Comparison of ENCODE assay signal across 1 fruit fly cellular context in the genomic region with DNA sequence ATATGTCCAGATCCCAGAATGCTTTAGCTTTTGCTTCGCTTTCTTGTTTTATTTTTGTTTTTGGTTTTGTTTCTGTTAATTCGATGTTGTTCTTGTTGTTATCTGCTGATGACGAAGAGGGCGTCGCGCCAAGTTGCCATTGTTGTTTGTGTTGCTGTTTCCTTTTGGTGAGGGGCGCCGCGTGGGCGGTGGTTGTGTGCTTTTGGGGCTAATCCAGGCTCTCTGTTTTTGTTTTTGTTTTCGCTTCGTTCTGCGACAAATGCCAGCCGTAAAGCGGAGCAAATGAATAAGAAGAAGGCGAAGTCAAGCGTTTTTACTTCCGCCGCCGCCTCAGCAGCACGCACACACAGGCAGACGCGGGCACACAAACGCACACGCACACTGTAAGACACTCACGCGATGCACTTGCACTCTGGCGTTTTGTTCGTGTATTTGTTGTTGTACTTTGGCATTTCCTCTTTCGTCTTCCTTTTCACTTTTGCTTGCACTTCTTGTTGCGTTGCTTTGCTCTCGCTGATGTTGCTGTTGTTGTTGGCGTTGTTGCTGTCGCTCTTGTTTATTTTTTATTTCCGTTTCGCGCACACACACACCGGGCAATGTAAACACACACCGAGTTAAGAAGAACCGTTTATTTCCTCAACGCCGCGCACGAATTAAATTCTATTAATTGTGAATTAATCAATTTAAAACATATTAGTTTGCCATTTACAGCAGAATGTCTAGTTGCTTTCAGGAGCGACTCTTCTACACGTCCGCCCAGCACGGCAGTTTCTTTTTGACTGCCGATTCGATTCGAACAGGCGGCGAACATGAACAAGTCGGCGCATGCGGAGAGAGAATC.
A peak's percentile ranks its signal among the peaks of the same experiment; 100 is the strongest.
TF ChIP-seq lines count a peak whose summit lies in the region.

A gene (minus strand): TSS at position 786 of the 841 bp plus-strand sequence.

TF ChIP-seq in whole organism, embryonic, 481 proteins besides CTCF, POLR2A, EP300 and RAD21 (continued from another document and continues in another):
- no peak for TF ChIP-seq vnd (GFP tag; IDR thresholded peaks at IDR 0.05; lab: Robert Waterston, UW; ENCODE audit: partially characterized antibody)
- TF ChIP-seq Adf1 (GFP tag; IDR thresholded peaks at IDR 0.05; lab: Robert Waterston, UW): no peak; the same call in 1 of the 2 replicates
- peak; percentile 22 for TF ChIP-seq CG12391 (tag; optimal IDR thresholded peaks at IDR 0.05; lab: Kevin White, UChicago)
- TF ChIP-seq Sox102F (GFP tag; optimal IDR thresholded peaks at IDR 0.05; lab: Kevin White, UChicago): no peak
- TF ChIP-seq CG2120 (GFP tag; optimal IDR thresholded peaks at IDR 0.05; lab: Kevin White, UChicago): no peak
- peak; percentile 5 for TF ChIP-seq CG3407 (GFP tag; optimal IDR thresholded peaks at IDR 0.05; lab: Kevin White, UChicago)
- no peak for TF ChIP-seq CG1024 (GFP tag; IDR thresholded peaks at IDR 0.05; lab: Robert Waterston, UW)
- no peak for TF ChIP-seq CG11695 (GFP tag; IDR thresholded peaks at IDR 0.05; lab: Robert Waterston, UW)
- peak; percentile 22 for TF ChIP-seq CG11504 (tag; optimal IDR thresholded peaks at IDR 0.05; lab: Kevin White, UChicago)
- TF ChIP-seq Nf-YA (GFP tag; IDR thresholded peaks at IDR 0.05; lab: Robert Waterston, UW): no peak
- peak; percentile 21 for TF ChIP-seq CG4328 (GFP tag; optimal IDR thresholded peaks at IDR 0.05; lab: Kevin White, UChicago)
- TF ChIP-seq CG6791 (GFP tag; IDR thresholded peaks at IDR 0.05; lab: Robert Waterston, UW; ENCODE audit: partially characterized antibody): no peak
- peak in 1 of 2 experiments; percentile 77 for TF ChIP-seq tll (GFP tag; optimal IDR thresholded peaks at IDR 0.05; lab: Kevin White, UChicago)
- TF ChIP-seq CG6683 (GFP tag; optimal IDR thresholded peaks at IDR 0.05; lab: Kevin White, UChicago): no peak
- peak; percentile 18 for TF ChIP-seq CG10267 (tag; optimal IDR thresholded peaks at IDR 0.05; lab: Kevin White, UChicago)
- TF ChIP-seq CG14014 (GFP tag; IDR thresholded peaks at IDR 0.05; lab: Robert Waterston, UW): 0 out of 2 replicates have a peak, but pooled peaks have one; percentile 5
- peak; percentile 14 for TF ChIP-seq CG10431 (GFP tag; optimal IDR thresholded peaks at IDR 0.05; lab: Kevin White, UChicago)
- TF ChIP-seq CG10979 (tag; optimal IDR thresholded peaks at IDR 0.05; lab: Kevin White, UChicago): peak; percentile 4
- 0 out of 2 replicates have a peak, but pooled peaks have one; percentile 23 for TF ChIP-seq crol (GFP tag; IDR thresholded peaks at IDR 0.05; lab: Robert Waterston, UW)
- TF ChIP-seq CG16863 (GFP tag; optimal IDR thresholded peaks at IDR 0.05; lab: Kevin White, UChicago): peak; percentile 16
- TF ChIP-seq oc (tag; optimal IDR thresholded peaks at IDR 0.05; lab: Kevin White, UChicago): peak; percentile 21
- peak; percentile 23; the same call in 1 of the 3 replicates for TF ChIP-seq row (GFP tag; IDR thresholded peaks at IDR 0.05; lab: Robert Waterston, UW)
- no peak for TF ChIP-seq CG3847 (GFP tag; IDR thresholded peaks at IDR 0.05; lab: Robert Waterston, UW)
- no peak for TF ChIP-seq CG9437 (GFP tag; optimal IDR thresholded peaks at IDR 0.05; lab: Kevin White, UChicago)
- TF ChIP-seq jigr1 (GFP tag; IDR thresholded peaks at IDR 0.05; lab: Robert Waterston, UW): no peak
- peak in 1 of 3 experiments; percentile 60 for TF ChIP-seq Stat92E (GFP tag; optimal IDR thresholded peaks at IDR 0.05; lab: Kevin White, UChicago)
- peak; percentile 45 for TF ChIP-seq pfk (GFP tag; optimal IDR thresholded peaks at IDR 0.05; lab: Kevin White, UChicago)
- TF ChIP-seq CG6654 (GFP tag; optimal IDR thresholded peaks at IDR 0.05; lab: Kevin White, UChicago): no peak
- no peak for TF ChIP-seq sug (tag; optimal IDR thresholded peaks at IDR 0.05; lab: Kevin White, UChicago)
- TF ChIP-seq hth (optimal IDR thresholded peaks at IDR 0.05; lab: Kevin White, UChicago): no peak
- TF ChIP-seq CG7357 (GFP tag; IDR thresholded peaks at IDR 0.05; lab: Robert Waterston, UW): no peak
- no peak for TF ChIP-seq CG13424 (tag; optimal IDR thresholded peaks at IDR 0.05; lab: Kevin White, UChicago)
- TF ChIP-seq CG11085 (GFP tag; IDR thresholded peaks at IDR 0.05; lab: Robert Waterston, UW): no peak
- TF ChIP-seq HmgZ (tag; optimal IDR thresholded peaks at IDR 0.05; lab: Kevin White, UChicago): peak; percentile 52
- TF ChIP-seq peb (GFP tag; IDR thresholded peaks at IDR 0.05; lab: Robert Waterston, UW): no peak
- TF ChIP-seq CG13287 (GFP tag; IDR thresholded peaks at IDR 0.05; lab: Robert Waterston, UW; ENCODE audit: partially characterized antibody): peak; percentile 48
- no peak for TF ChIP-seq ftz-f1 (GFP tag; optimal IDR thresholded peaks at IDR 0.05; lab: Kevin White, UChicago)
- no peak for TF ChIP-seq br (optimal IDR thresholded peaks at IDR 0.05; lab: Kevin White, UChicago)
- TF ChIP-seq CG7786 (GFP tag; optimal IDR thresholded peaks at IDR 0.05; lab: Kevin White, UChicago): no peak
- TF ChIP-seq Rfx (GFP tag; IDR thresholded peaks at IDR 0.05; lab: Robert Waterston, UW): peak; percentile 38; the same call in 1 of the 2 replicates
- no peak for TF ChIP-seq wor (GFP tag; IDR thresholded peaks at IDR 0.05; lab: Robert Waterston, UW)
- TF ChIP-seq toy (GFP tag; IDR thresholded peaks at IDR 0.05; lab: Robert Waterston, UW): no peak
- TF ChIP-seq ewg (GFP tag; optimal IDR thresholded peaks at IDR 0.05; lab: Kevin White, UChicago): peak; percentile 93
- TF ChIP-seq Eip74EF (GFP tag; optimal IDR thresholded peaks at IDR 0.05; lab: Kevin White, UChicago): peak in 1 of 2 experiments; percentile 49
- no peak for TF ChIP-seq ase (GFP tag; IDR thresholded peaks at IDR 0.05; lab: Robert Waterston, UW)
- peak; percentile 61 for TF ChIP-seq HLHmδ (GFP tag; optimal IDR thresholded peaks at IDR 0.05; lab: Kevin White, UChicago)
- TF ChIP-seq CG1832 (GFP tag; optimal IDR thresholded peaks at IDR 0.05; lab: Kevin White, UChicago): no peak
- TF ChIP-seq Hr51 (GFP tag; optimal IDR thresholded peaks at IDR 0.05; lab: Kevin White, UChicago): no peak
- no peak for TF ChIP-seq btn (GFP tag; optimal IDR thresholded peaks at IDR 0.05; lab: Kevin White, UChicago)
- TF ChIP-seq CG6272 (GFP tag; IDR thresholded peaks at IDR 0.05; lab: Robert Waterston, UW): no peak
- peak; percentile 30 for TF ChIP-seq CG6765 (GFP tag; optimal IDR thresholded peaks at IDR 0.05; lab: Kevin White, UChicago)
- TF ChIP-seq trem (tag; optimal IDR thresholded peaks at IDR 0.05; lab: Kevin White, UChicago): peak; percentile 24
- no peak for TF ChIP-seq CG4854 (GFP tag; optimal IDR thresholded peaks at IDR 0.05; lab: Kevin White, UChicago)
- no peak for TF ChIP-seq ttk (GFP tag; IDR thresholded peaks at IDR 0.05; lab: Robert Waterston, UW)
- TF ChIP-seq zen2 (GFP tag; IDR thresholded peaks at IDR 0.05; lab: Robert Waterston, UW; ENCODE audit: partially characterized antibody): no peak
- peak; percentile 48 for TF ChIP-seq exex (tag; optimal IDR thresholded peaks at IDR 0.05; lab: Kevin White, UChicago)
- peak; percentile 26 for TF ChIP-seq D19A (tag; optimal IDR thresholded peaks at IDR 0.05; lab: Kevin White, UChicago)
- TF ChIP-seq CG4617 (GFP tag; optimal IDR thresholded peaks at IDR 0.05; lab: Kevin White, UChicago; ENCODE audit: borderline replicate concordance): no peak
- TF ChIP-seq CG9876 (GFP tag; optimal IDR thresholded peaks at IDR 0.05; lab: Kevin White, UChicago): no peak
- peak; percentile 16 for TF ChIP-seq pb (GFP tag; optimal IDR thresholded peaks at IDR 0.05; lab: Kevin White, UChicago)
- no peak; the same call in 1 of the 2 replicates for TF ChIP-seq seq (GFP tag; IDR thresholded peaks at IDR 0.05; lab: Robert Waterston, UW)
- TF ChIP-seq MTF-1 (GFP tag; optimal IDR thresholded peaks at IDR 0.05; lab: Kevin White, UChicago; ENCODE audit: borderline replicate concordance): peak; percentile 48
- peak; percentile 88 for TF ChIP-seq Deaf1 (tag; optimal IDR thresholded peaks at IDR 0.05; lab: Kevin White, UChicago)
- no peak; the same call in 1 of the 2 replicates for TF ChIP-seq ranshi (GFP tag; IDR thresholded peaks at IDR 0.05; lab: Robert Waterston, UW)
- no peak for TF ChIP-seq lola (GFP tag; optimal IDR thresholded peaks at IDR 0.05; lab: Kevin White, UChicago)
- peak; percentile 61; the same call in 1 of the 2 replicates for TF ChIP-seq ato (GFP tag; IDR thresholded peaks at IDR 0.05; lab: Robert Waterston, UW; ENCODE audit: partially characterized antibody)
- TF ChIP-seq CG32772 (GFP tag; IDR thresholded peaks at IDR 0.05; lab: Robert Waterston, UW): no peak
- 0 out of 3 replicates have a peak, but pooled peaks have one; percentile 41 for TF ChIP-seq CG34224 (GFP tag; IDR thresholded peaks at IDR 0.05; lab: Robert Waterston, UW; ENCODE audit: partially characterized antibody)
- peak; percentile 72 for TF ChIP-seq kni (GFP tag; optimal IDR thresholded peaks at IDR 0.05; lab: Kevin White, UChicago)
- TF ChIP-seq CG1647 (GFP tag; optimal IDR thresholded peaks at IDR 0.05; lab: Kevin White, UChicago): peak; percentile 50
- TF ChIP-seq inv (GFP tag; IDR thresholded peaks at IDR 0.05; lab: Robert Waterston, UW; ENCODE audit: partially characterized antibody): no peak
- no peak for TF ChIP-seq bcd (GFP tag; optimal IDR thresholded peaks at IDR 0.05; lab: Kevin White, UChicago)
- 0 out of 2 replicates have a peak, but pooled peaks have one; percentile 17 for TF ChIP-seq bbx (GFP tag; IDR thresholded peaks at IDR 0.05; lab: Robert Waterston, UW; ENCODE audit: partially characterized antibody)
- no peak for TF ChIP-seq prd (optimal IDR thresholded peaks at IDR 0.05; lab: Kevin White, UChicago)
- no peak for TF ChIP-seq prd (GFP tag; IDR thresholded peaks at IDR 0.05; lab: Robert Waterston, UW)
- TF ChIP-seq Kr (GFP tag; optimal IDR thresholded peaks at IDR 0.05; lab: Kevin White, UChicago): no peak
- TF ChIP-seq sd (tag; optimal IDR thresholded peaks at IDR 0.05; lab: Kevin White, UChicago): no peak
- peak; percentile 26 for TF ChIP-seq Blimp-1 (GFP tag; optimal IDR thresholded peaks at IDR 0.05; lab: Kevin White, UChicago)
- no peak for TF ChIP-seq Sin3A (optimal IDR thresholded peaks at IDR 0.05; lab: Kevin White, UChicago)
- no peak; the same call in 1 of the 2 replicates for TF ChIP-seq Drgx (GFP tag; IDR thresholded peaks at IDR 0.05; lab: Robert Waterston, UW)
- no peak for TF ChIP-seq Hr3 (GFP tag; optimal IDR thresholded peaks at IDR 0.05; lab: Kevin White, UChicago)
- TF ChIP-seq Dbx (GFP tag; IDR thresholded peaks at IDR 0.05; lab: Robert Waterston, UW): peak; percentile 48; the same call in 1 of the 3 replicates
- no peak for TF ChIP-seq H2.0 (GFP tag; IDR thresholded peaks at IDR 0.05; lab: Robert Waterston, UW)
- TF ChIP-seq CG13894 (tag; optimal IDR thresholded peaks at IDR 0.05; lab: Kevin White, UChicago): peak; percentile 57
- peak; percentile 49; the same call in 2 of the 3 replicates for TF ChIP-seq so (GFP tag; IDR thresholded peaks at IDR 0.05; lab: Robert Waterston, UW)
- TF ChIP-seq salm (tag; optimal IDR thresholded peaks at IDR 0.05; lab: Kevin White, UChicago): no peak
- no peak for TF ChIP-seq Poxn (GFP tag; IDR thresholded peaks at IDR 0.05; lab: Robert Waterston, UW)
- TF ChIP-seq Taf1 (GFP tag; IDR thresholded peaks at IDR 0.05; lab: Robert Waterston, UW): no peak
- TF ChIP-seq CG14441 (GFP tag; IDR thresholded peaks at IDR 0.05; lab: Robert Waterston, UW): no peak; the same call in 1 of the 2 replicates
- TF ChIP-seq CG1792 (GFP tag; optimal IDR thresholded peaks at IDR 0.05; lab: Kevin White, UChicago): no peak
- no peak for TF ChIP-seq repo (GFP tag; optimal IDR thresholded peaks at IDR 0.05; lab: Kevin White, UChicago)
- TF ChIP-seq kay (GFP tag; optimal IDR thresholded peaks at IDR 0.05; lab: Kevin White, UChicago): no peak
- TF ChIP-seq otp (GFP tag; IDR thresholded peaks at IDR 0.05; lab: Robert Waterston, UW): peak; percentile 33; the same call in 1 of the 3 replicates
- peak; percentile 3 for TF ChIP-seq lbe (GFP tag; optimal IDR thresholded peaks at IDR 0.05; lab: Kevin White, UChicago)
- TF ChIP-seq cwo (GFP tag; optimal IDR thresholded peaks at IDR 0.05; lab: Kevin White, UChicago): no peak
- TF ChIP-seq luna (GFP tag; optimal IDR thresholded peaks at IDR 0.05; lab: Kevin White, UChicago): no peak
- TF ChIP-seq CG30403 (GFP tag; optimal IDR thresholded peaks at IDR 0.05; lab: Kevin White, UChicago): no peak
- no peak for TF ChIP-seq Fer2 (tag; optimal IDR thresholded peaks at IDR 0.05; lab: Kevin White, UChicago)
- no peak for TF ChIP-seq Atf3 (GFP tag; optimal IDR thresholded peaks at IDR 0.05; lab: Kevin White, UChicago)
- 0 out of 4 replicates have a peak, but pooled peaks have one; percentile 22 for TF ChIP-seq Dll (GFP tag; IDR thresholded peaks at IDR 0.05; lab: Robert Waterston, UW; ENCODE audit: partially characterized antibody)
- TF ChIP-seq CG31388 (GFP tag; optimal IDR thresholded peaks at IDR 0.05; lab: Kevin White, UChicago): no peak
- TF ChIP-seq gfzf (GFP tag; optimal IDR thresholded peaks at IDR 0.05; lab: Kevin White, UChicago): no peak
- no peak for TF ChIP-seq CG13775 (GFP tag; optimal IDR thresholded peaks at IDR 0.05; lab: Kevin White, UChicago)
- TF ChIP-seq CG1602 (GFP tag; optimal IDR thresholded peaks at IDR 0.05; lab: Kevin White, UChicago): no peak
- TF ChIP-seq Med (GFP tag; lab: Kevin White, UChicago): peak; percentile 90
- peak; percentile 34 for TF ChIP-seq Bdp1 (GFP tag; optimal IDR thresholded peaks at IDR 0.05; lab: Kevin White, UChicago)
- peak; percentile 30; the same call in 1 of the 2 replicates for TF ChIP-seq tna (GFP tag; IDR thresholded peaks at IDR 0.05; lab: Robert Waterston, UW; ENCODE audit: partially characterized antibody)
- TF ChIP-seq Hey (tag; optimal IDR thresholded peaks at IDR 0.05; lab: Kevin White, UChicago): no peak
- peak; percentile 48 for TF ChIP-seq CG6854 (GFP tag; optimal IDR thresholded peaks at IDR 0.05; lab: Kevin White, UChicago)
- TF ChIP-seq gro (GFP tag; optimal IDR thresholded peaks at IDR 0.05; lab: Kevin White, UChicago): peak; percentile 71
- no peak for TF ChIP-seq Ssrp (tag; optimal IDR thresholded peaks at IDR 0.05; lab: Kevin White, UChicago)
- no peak for TF ChIP-seq Dad (GFP tag; optimal IDR thresholded peaks at IDR 0.05; lab: Kevin White, UChicago)
- TF ChIP-seq CG31365 (tag; optimal IDR thresholded peaks at IDR 0.05; lab: Kevin White, UChicago): no peak
- peak; percentile 28 for TF ChIP-seq NfI (GFP tag; optimal IDR thresholded peaks at IDR 0.05; lab: Kevin White, UChicago)
- TF ChIP-seq Gsc (GFP tag; IDR thresholded peaks at IDR 0.05; lab: Robert Waterston, UW): no peak
- TF ChIP-seq CG14667 (GFP tag; IDR thresholded peaks at IDR 0.05; lab: Robert Waterston, UW): no peak
- no peak for TF ChIP-seq Dip3 (GFP tag; optimal IDR thresholded peaks at IDR 0.05; lab: Kevin White, UChicago)
- no peak for TF ChIP-seq CG7928 (GFP tag; optimal IDR thresholded peaks at IDR 0.05; lab: Kevin White, UChicago)
- TF ChIP-seq H15 (GFP tag; IDR thresholded peaks at IDR 0.05; lab: Robert Waterston, UW): no peak
- TF ChIP-seq ssp (GFP tag; IDR thresholded peaks at IDR 0.05; lab: Robert Waterston, UW): peak; percentile 1; the same call in 1 of the 2 replicates
